Fruit fly (Drosophila melanogaster) whole organism, prepupa: ENCODE results near the gene EndoA.

Experiments used
- CG16779 ChIP-seq: fragments of 200-800 bp; sonication (Bioruptor generic); optimal IDR thresholded peaks from 3 replicates; lab custom pipeline; 2017; ENCODE audit warnings: missing biosample characterization, mild to moderate bottlenecking, missing genetic modification characterization
- CG3032 ChIP-seq: fragments of 200-800 bp; optimal IDR thresholded peaks from 2 replicates; lab custom pipeline; 2019; ENCODE audit warnings: missing biosample characterization, mild to moderate bottlenecking, missing genetic modification characterization, moderate library complexity
- CG8119 ChIP-seq: fragments of 200-800 bp; sonication (Bioruptor generic); IDR thresholded peaks from 3 replicates; pipeline ENCODE4 v1.3.6; 2022; ENCODE audit warnings: missing biosample characterization, missing genetic modification characterization
- CG8319 ChIP-seq: fragments of 200-800 bp; sonication (Bioruptor generic); optimal IDR thresholded peaks from 3 replicates; lab custom pipeline; 2016; ENCODE audit warnings: missing biosample characterization, missing genetic modification characterization
- Hr39 ChIP-seq: fragments of 200-800 bp; sonication (Bioruptor generic); optimal IDR thresholded peaks from 2 replicates; lab custom pipeline; 2016; ENCODE audit warnings: missing biosample characterization, missing genetic modification characterization
- OdsH ChIP-seq: fragments of 200-800 bp; sonication (Bioruptor generic); optimal IDR thresholded peaks from 3 replicates; lab custom pipeline; 2016; ENCODE audit warnings: missing biosample characterization, missing genetic modification characterization
- Sox102F ChIP-seq: fragments of 200-800 bp; sonication (Bioruptor generic); optimal IDR thresholded peaks from 2 replicates; lab custom pipeline; 2016; ENCODE audit warnings: missing biosample characterization, mild to moderate bottlenecking, missing genetic modification characterization
- dac ChIP-seq: fragments of 200-800 bp; sonication (Bioruptor generic); optimal IDR thresholded peaks from 2 replicates; lab custom pipeline; 2017; ENCODE audit warnings: missing biosample characterization, mild to moderate bottlenecking, missing genetic modification characterization
- topi ChIP-seq: fragments of 200-800 bp; sonication (Bioruptor generic); optimal IDR thresholded peaks from 3 replicates; lab custom pipeline; 2016; ENCODE audit warnings: missing biosample characterization, missing genetic modification characterization

dm6 chr3R:18897821-18898220 is 8.6 kb upstream of the EndoA start, which contains the start of gene CG14297:
- TF ChIP-seq CG16779 (tag; lab: Kevin White, UChicago) (no peak), topi (GFP tag; lab: Kevin White, UChicago) (no peak), Sox102F (GFP tag; lab: Kevin White, UChicago) (no peak), Hr39 (GFP tag; lab: Kevin White, UChicago) (no peak), dac (no peak), OdsH (GFP tag; lab: Kevin White, UChicago) (no peak), CG3032 (tag; lab: Kevin White, UChicago) (no peak), CG8119 (no peak), CG8319 (GFP tag; lab: Kevin White, UChicago) (no peak)
